Fruit fly (Drosophila melanogaster) whole organism, adult: ENCODE data around the gene CG5440.

Source experiments
- CG11617 ChIP-seq: fragments of 200-800 bp; sonication (Bioruptor generic); optimal IDR thresholded peaks from 2 replicates; lab custom pipeline; 2017; ENCODE audit warnings: mild to moderate bottlenecking, missing biosample characterization, missing genetic modification reagents, missing genetic modification characterization
- CG1620 ChIP-seq: fragments of 200-800 bp; sonication (Bioruptor generic); optimal IDR thresholded peaks from 2 replicates; lab custom pipeline; 2016; ENCODE audit warnings: missing biosample characterization, missing genetic modification characterization
- CG33017 ChIP-seq: fragments of 200-800 bp; sonication (Bioruptor generic); optimal IDR thresholded peaks from 2 replicates; lab custom pipeline; 2018; ENCODE audit warnings: missing biosample characterization, mild to moderate bottlenecking, missing genetic modification characterization, moderate library complexity
- Clk ChIP-seq: fragments of 200-800 bp; sonication (Bioruptor generic); optimal IDR thresholded peaks from 2 replicates; lab custom pipeline; 2017; ENCODE audit warnings: missing biosample characterization, missing genetic modification characterization
- Mnt ChIP-seq: fragments of 200-800 bp; sonication (Bioruptor generic); optimal IDR thresholded peaks from 2 replicates; lab custom pipeline; 2016; ENCODE audit warnings: missing biosample characterization, mild to moderate bottlenecking, missing genetic modification characterization
- bab1 ChIP-seq: fragments of 200-800 bp; sonication (Bioruptor generic); optimal IDR thresholded peaks from 3 replicates; lab custom pipeline; 2019; ENCODE audit warnings: missing biosample characterization, mild to moderate bottlenecking, missing genetic modification characterization, moderate library complexity
- cnc ChIP-seq, 2 experiments: fragments of >200 bp; optimal IDR thresholded peaks; 2 replicates each; lab custom pipeline; 2017
- pad ChIP-seq: fragments of 200-800 bp; sonication (Bioruptor generic); optimal IDR thresholded peaks from 3 replicates; lab custom pipeline; 2017; ENCODE audit warnings: missing biosample characterization, missing genetic modification characterization, mild to moderate bottlenecking, moderate library complexity, missing genetic modification reagents
- tj ChIP-seq: fragments of 200-800 bp; sonication (Bioruptor generic); optimal IDR thresholded peaks from 3 replicates; lab custom pipeline; 2017; ENCODE audit warnings: missing biosample characterization, mild to moderate bottlenecking, missing genetic modification characterization, moderate library complexity

DNA sequence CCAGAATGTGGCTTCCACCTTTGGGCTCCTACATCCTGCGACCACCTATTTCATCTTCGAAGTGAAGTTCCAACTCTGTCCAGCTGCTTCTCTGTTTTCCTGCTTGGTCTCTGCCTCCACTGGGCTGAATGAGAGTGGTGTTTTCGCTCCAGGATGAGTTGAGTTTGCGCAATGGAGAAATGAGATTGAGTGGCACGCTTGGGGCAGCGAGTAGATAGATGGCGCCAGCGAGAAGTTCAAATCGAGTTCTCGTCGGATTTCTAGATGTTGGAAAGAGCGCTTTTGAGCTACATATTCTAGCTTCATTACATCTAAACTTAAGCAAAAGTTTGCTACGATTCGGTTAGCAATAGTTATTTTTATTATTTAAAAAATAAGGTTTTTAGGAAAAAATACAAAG, 12.1 kb downstream of the CG5440 start:
- TF ChIP-seq CG33017 (no peak), pad (GFP tag; lab: Kevin White, UChicago) (no peak), cnc (optimal IDR thresholded peaks at IDR 0.05; lab: Kevin White, UChicago) (no peak), Mnt (GFP tag; lab: Kevin White, UChicago) (no peak), Clk (no peak), CG11617 (no peak), tj (GFP tag; lab: Kevin White, UChicago) (no peak), CG1620 (GFP tag; lab: Kevin White, UChicago) (no peak), bab1 (GFP tag; lab: Kevin White, UChicago) (no peak)
